Worm (Caenorhabditis elegans): ENCODE data around the gene cid-1.

DNA sequence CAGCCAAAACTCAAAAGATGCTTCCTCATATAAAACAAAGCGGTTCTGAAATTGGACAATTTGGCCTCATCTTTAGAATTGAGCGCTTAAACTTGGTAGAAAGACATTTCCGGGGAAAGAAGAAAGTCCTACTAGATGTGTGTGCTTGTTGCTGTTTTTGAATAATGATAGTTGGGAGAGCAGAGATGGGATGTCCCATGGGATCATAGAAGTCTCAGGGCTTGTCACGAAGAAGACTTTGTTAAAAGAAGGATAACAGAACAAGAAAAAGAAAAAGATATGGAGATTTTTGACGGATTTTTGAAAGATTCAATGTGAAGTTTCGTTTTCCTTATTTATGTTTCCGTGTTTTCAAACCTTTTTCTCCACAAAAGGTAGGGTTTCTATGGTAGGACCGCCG, 45.0 kb downstream of the cid-1 start, which contains the start of gene ZC155.2:
- no peak for TF ChIP-seq fos-1 (tag; optimal IDR thresholded peaks at IDR 0.05)
- no peak for TF ChIP-seq ztf-11 (tag; optimal IDR thresholded peaks at IDR 0.05)
- peak; percentile 15 for TF ChIP-seq lin-39 (tag; optimal IDR thresholded peaks at IDR 0.05)
- no peak for TF ChIP-seq ceh-16 (tag; optimal IDR thresholded peaks at IDR 0.05)

Measured in whole organism, L3 larva.